Fruit fly (Drosophila melanogaster) whole organism, embryonic: Measurements from ENCODE around the gene CG17207.

Source experiments
- ATbp ChIP-seq: fragments of 200-800 bp; sonication (Bioruptor generic); optimal IDR thresholded peaks from 2 replicates; lab custom pipeline; 2017; ENCODE audit warnings: missing biosample characterization, mild to moderate bottlenecking, missing genetic modification characterization, missing genetic modification reagents
- CG10147 ChIP-seq: fragments of 200-800 bp; sonication (Bioruptor generic); optimal IDR thresholded peaks from 2 replicates; lab custom pipeline; 2019; ENCODE audit warnings: missing biosample characterization, mild to moderate bottlenecking, missing genetic modification characterization, moderate library complexity
- CG10462 ChIP-seq: fragments of 200-800 bp; sonication (Bioruptor generic); optimal IDR thresholded peaks from 2 replicates; lab custom pipeline; 2016; ENCODE audit warnings: missing biosample characterization, missing genetic modification characterization
- CG10543 ChIP-seq: fragments of 200-800 bp; sonication (Bioruptor generic); optimal IDR thresholded peaks from 3 replicates; lab custom pipeline; 2017; ENCODE audit warnings: missing biosample characterization, mild to moderate bottlenecking, missing genetic modification characterization, moderate library complexity
- CG11456 ChIP-seq: fragments of 200-800 bp; sonication (Bioruptor generic); IDR thresholded peaks from 3 replicates; pipeline ENCODE4 v1.3.6; 2022; ENCODE audit warnings: missing biosample characterization, missing genetic modification characterization
- CG11560 ChIP-seq: fragments of 200-800 bp; sonication (Bioruptor generic); IDR thresholded peaks from 3 replicates; pipeline ENCODE4 v1.3.6; 2022; ENCODE audit warnings: missing biosample characterization, missing genetic modification characterization
- CG13424 ChIP-seq: fragments of 200-800 bp; sonication (Bioruptor generic); optimal IDR thresholded peaks from 2 replicates; lab custom pipeline; 2019; ENCODE audit warnings: missing biosample characterization, mild to moderate bottlenecking, missing genetic modification characterization, moderate library complexity
- CG15011 ChIP-seq: fragments of 200-800 bp; sonication (Bioruptor generic); optimal IDR thresholded peaks from 3 replicates; lab custom pipeline; 2018; ENCODE audit warnings: missing biosample characterization, mild to moderate bottlenecking, missing genetic modification characterization
- CG1603 ChIP-seq: fragments of 200-800 bp; sonication (Bioruptor generic); optimal IDR thresholded peaks from 2 replicates; lab custom pipeline; 2019; ENCODE audit warnings: missing biosample characterization, mild to moderate bottlenecking, missing genetic modification characterization, moderate library complexity
- CG6254 ChIP-seq: fragments of 200-800 bp; sonication (Bioruptor generic); optimal IDR thresholded peaks from 3 replicates; lab custom pipeline; 2017; ENCODE audit warnings: mild to moderate bottlenecking, missing biosample characterization, missing genetic modification reagents, missing genetic modification characterization
- CG6765 ChIP-seq: fragments of 200-800 bp; sonication (Bioruptor generic); optimal IDR thresholded peaks from 3 replicates; lab custom pipeline; 2017; ENCODE audit warnings: missing biosample characterization, mild to moderate bottlenecking, missing genetic modification characterization
- CG7928 ChIP-seq: fragments of 200-800 bp; sonication (Bioruptor generic); optimal IDR thresholded peaks from 2 replicates; lab custom pipeline; 2017; ENCODE audit warnings: missing biosample characterization, mild to moderate bottlenecking, missing genetic modification characterization
- CG8089 ChIP-seq: fragments of 200-800 bp; sonication (Bioruptor generic); optimal IDR thresholded peaks from 3 replicates; lab custom pipeline; 2016; ENCODE audit warnings: missing biosample characterization, missing genetic modification characterization
- CG8359 ChIP-seq: fragments of 200-800 bp; sonication (Bioruptor generic); optimal IDR thresholded peaks from 2 replicates; lab custom pipeline; 2017; ENCODE audit warnings: missing biosample characterization, mild to moderate bottlenecking, missing genetic modification characterization, borderline replicate concordance
- CG8924 ChIP-seq: fragments of 200-800 bp; optimal IDR thresholded peaks from 3 replicates; lab custom pipeline; 2019; ENCODE audit warnings: missing biosample characterization, mild to moderate bottlenecking, missing genetic modification characterization, moderate library complexity
- D ChIP-seq, 2 experiments: fragments of 200-800 bp in 1 of 2; fragments of >200 bp in 1 of 2; sonication (Bioruptor generic) in 1 of 2; optimal IDR thresholded peaks; 2 replicates in 1 of 2; 3 replicates in 1 of 2; lab custom pipeline; 2017; ENCODE audit warnings: mild to moderate bottlenecking in 1 of 2, missing biosample characterization in 1 of 2, missing genetic modification characterization in 1 of 2, missing genetic modification reagents in 1 of 2
- Gsc ChIP-seq: fragments of 200-800 bp; sonication (Bioruptor generic); IDR thresholded peaks from 2 replicates; pipeline ENCODE4 v1.3.6; 2022; ENCODE audit warnings: missing biosample characterization, missing genetic modification characterization
- Hr51 ChIP-seq, 2 experiments: fragments of 200-800 bp; sonication (Bioruptor generic); optimal IDR thresholded peaks; 2 replicates in 1 of 2; 3 replicates in 1 of 2; lab custom pipeline; 2016 to 2018; ENCODE audit warnings: missing biosample characterization in 2 of 2, missing genetic modification characterization in 2 of 2, mild to moderate bottlenecking in 1 of 2, moderate library complexity in 1 of 2
- Meics ChIP-seq: fragments of 200-800 bp; sonication (Bioruptor generic); optimal IDR thresholded peaks from 2 replicates; lab custom pipeline; 2017; ENCODE audit warnings: missing biosample characterization, mild to moderate bottlenecking, missing genetic modification characterization
- NFAT ChIP-seq: fragments of 200-800 bp; sonication (Bioruptor generic); IDR thresholded peaks from 2 replicates; pipeline ENCODE4 v1.3.6; 2022; ENCODE audit warnings: missing biosample characterization, missing genetic modification characterization
- Oli ChIP-seq: fragments of 200-800 bp; sonication (Bioruptor generic); optimal IDR thresholded peaks from 2 replicates; lab custom pipeline; 2018; ENCODE audit warnings: missing biosample characterization, mild to moderate bottlenecking, missing genetic modification characterization, moderate library complexity
- Rx ChIP-seq: fragments of 200-800 bp; sonication (Bioruptor generic); IDR thresholded peaks from 2 replicates; pipeline ENCODE4 v1.3.6; 2022; ENCODE audit warnings: missing biosample characterization, missing genetic modification characterization
- Usf ChIP-seq: fragments of 200-800 bp; sonication (Bioruptor generic); optimal IDR thresholded peaks from 2 replicates; lab custom pipeline; 2017; ENCODE audit warnings: missing genotype, missing biosample characterization, missing genetic modification characterization
- ab ChIP-seq: fragments of 200-800 bp; sonication (Bioruptor generic); optimal IDR thresholded peaks from 2 replicates; lab custom pipeline; 2016; ENCODE audit warnings: missing biosample characterization, missing genetic modification characterization
- ase ChIP-seq: fragments of 200-800 bp; sonication (Bioruptor generic); IDR thresholded peaks from 3 replicates; pipeline ENCODE4 v1.3.6; 2022; ENCODE audit warnings: missing biosample characterization, missing genetic modification characterization
- chinmo ChIP-seq: fragments of 200-800 bp; sonication (Bioruptor generic); IDR thresholded peaks from 4 replicates; pipeline ENCODE4 v1.3.6; 2022; ENCODE audit warnings: missing biosample characterization, missing genetic modification characterization; ENCODE audit not compliant: partially characterized antibody
- crp ChIP-seq, 2 experiments: fragments of 200-800 bp; sonication (Bioruptor generic); optimal IDR thresholded peaks; 2 replicates in 1 of 2; 3 replicates in 1 of 2; lab custom pipeline; 2017; ENCODE audit warnings: missing biosample characterization in 2 of 2, missing genetic modification characterization in 2 of 2, mild to moderate bottlenecking in 1 of 2, moderate library complexity in 1 of 2
- cwo ChIP-seq: fragments of 200-800 bp; sonication (Bioruptor generic); optimal IDR thresholded peaks from 3 replicates; lab custom pipeline; 2017; ENCODE audit warnings: missing biosample characterization, missing genetic modification characterization, mild to moderate bottlenecking, moderate library complexity, missing genetic modification reagents
- emc ChIP-seq: fragments of 200-800 bp; sonication (Bioruptor generic); optimal IDR thresholded peaks from 2 replicates; lab custom pipeline; 2016; ENCODE audit warnings: missing biosample characterization, missing genetic modification characterization
- ewg ChIP-seq: fragments of 200-800 bp; sonication (Bioruptor generic); optimal IDR thresholded peaks from 3 replicates; lab custom pipeline; 2017; ENCODE audit warnings: mild to moderate bottlenecking, missing biosample characterization, missing genetic modification reagents, missing genetic modification characterization
- fu2 ChIP-seq: fragments of 200-800 bp; sonication (Bioruptor generic); optimal IDR thresholded peaks from 2 replicates; lab custom pipeline; 2016; ENCODE audit warnings: missing biosample characterization, missing genetic modification characterization
- gfzf ChIP-seq: fragments of 200-800 bp; sonication (Bioruptor generic); optimal IDR thresholded peaks from 2 replicates; lab custom pipeline; 2016; ENCODE audit warnings: missing biosample characterization, mild to moderate bottlenecking, missing genetic modification characterization, moderate library complexity
- jigr1 ChIP-seq: fragments of 200-800 bp; sonication (Bioruptor generic); IDR thresholded peaks from 3 replicates; pipeline ENCODE4 v1.3.6; 2022; ENCODE audit warnings: missing biosample characterization, missing genetic modification characterization
- jing ChIP-seq: fragments of 200-800 bp; sonication (Bioruptor generic); optimal IDR thresholded peaks from 2 replicates; lab custom pipeline; 2018; ENCODE audit warnings: missing biosample characterization, mild to moderate bottlenecking, missing genetic modification characterization
- ken ChIP-seq: fragments of 200-800 bp; sonication (Bioruptor generic); IDR thresholded peaks from 3 replicates; pipeline ENCODE4 v1.3.6; 2022; ENCODE audit warnings: missing biosample characterization, missing genetic modification characterization
- kni ChIP-seq: fragments of 200-800 bp; sonication (Bioruptor generic); optimal IDR thresholded peaks from 3 replicates; lab custom pipeline; 2017; ENCODE audit warnings: mild to moderate bottlenecking, missing biosample characterization, missing genetic modification reagents, missing genetic modification characterization
- lilli ChIP-seq: fragments of 200-800 bp; sonication (Bioruptor generic); optimal IDR thresholded peaks from 3 replicates; lab custom pipeline; 2016; ENCODE audit warnings: missing biosample characterization, missing genetic modification characterization
- lov ChIP-seq, 2 experiments: fragments of 200-800 bp in 1 of 2; fragments of >200 bp in 1 of 2; sonication (Bioruptor generic) in 1 of 2; IDR thresholded peaks in 1 of 2; optimal IDR thresholded peaks in 1 of 2; 2 replicates in 1 of 2; 3 replicates in 1 of 2; pipeline versions ENCODE4 v1.3.6 to Lab custom; 2017 to 2022; ENCODE audit warnings: missing biosample characterization in 1 of 2, missing genetic modification characterization in 1 of 2
- mirr ChIP-seq: fragments of 200-800 bp; sonication (Bioruptor generic); optimal IDR thresholded peaks from 3 replicates; lab custom pipeline; 2018; ENCODE audit warnings: missing biosample characterization, mild to moderate bottlenecking, missing genetic modification characterization
- mld ChIP-seq: fragments of 200-800 bp; sonication (Bioruptor generic); IDR thresholded peaks from 3 replicates; pipeline ENCODE4 v1.3.6; 2022; ENCODE audit warnings: missing biosample characterization, missing genetic modification characterization; ENCODE audit not compliant: partially characterized antibody
- odd ChIP-seq: fragments of 200-800 bp; sonication (Bioruptor generic); optimal IDR thresholded peaks from 2 replicates; lab custom pipeline; 2017; ENCODE audit warnings: missing biosample characterization, mild to moderate bottlenecking, missing genetic modification characterization
- pita ChIP-seq: fragments of 200-800 bp; sonication (Bioruptor generic); optimal IDR thresholded peaks from 2 replicates; lab custom pipeline; 2017; ENCODE audit warnings: missing biosample characterization, mild to moderate bottlenecking, missing genetic modification characterization
- pzg ChIP-seq: fragments of 200-800 bp; sonication (Bioruptor generic); optimal IDR thresholded peaks from 3 replicates; lab custom pipeline; 2018; ENCODE audit warnings: missing biosample characterization, mild to moderate bottlenecking, missing genetic modification characterization, moderate library complexity
- row ChIP-seq: fragments of 200-800 bp; sonication (Bioruptor generic); IDR thresholded peaks from 3 replicates; pipeline ENCODE4 v1.3.6; 2022; ENCODE audit warnings: missing biosample characterization, missing genetic modification characterization
- run ChIP-seq: fragments of 200-800 bp; sonication (Bioruptor generic); optimal IDR thresholded peaks from 3 replicates; lab custom pipeline; 2018; ENCODE audit warnings: missing biosample characterization, mild to moderate bottlenecking, missing genetic modification characterization
- sob ChIP-seq: fragments of 200-800 bp; sonication (Bioruptor generic); IDR thresholded peaks from 2 replicates; pipeline ENCODE4 v1.3.6; 2022; ENCODE audit warnings: missing biosample characterization, missing genetic modification characterization
- trem ChIP-seq: fragments of 200-800 bp; optimal IDR thresholded peaks from 3 replicates; lab custom pipeline; 2019; ENCODE audit warnings: missing biosample characterization, mild to moderate bottlenecking, missing genetic modification characterization, moderate library complexity
- trh ChIP-seq: fragments of 200-800 bp; sonication (Bioruptor generic); optimal IDR thresholded peaks from 2 replicates; lab custom pipeline; 2016; ENCODE audit warnings: missing biosample characterization, missing genetic modification characterization
- unpg ChIP-seq: fragments of 200-800 bp; sonication (Bioruptor generic); optimal IDR thresholded peaks from 3 replicates; lab custom pipeline; 2018; ENCODE audit warnings: missing biosample characterization, mild to moderate bottlenecking, missing genetic modification characterization, moderate library complexity

CG17207 gene

DNA sequence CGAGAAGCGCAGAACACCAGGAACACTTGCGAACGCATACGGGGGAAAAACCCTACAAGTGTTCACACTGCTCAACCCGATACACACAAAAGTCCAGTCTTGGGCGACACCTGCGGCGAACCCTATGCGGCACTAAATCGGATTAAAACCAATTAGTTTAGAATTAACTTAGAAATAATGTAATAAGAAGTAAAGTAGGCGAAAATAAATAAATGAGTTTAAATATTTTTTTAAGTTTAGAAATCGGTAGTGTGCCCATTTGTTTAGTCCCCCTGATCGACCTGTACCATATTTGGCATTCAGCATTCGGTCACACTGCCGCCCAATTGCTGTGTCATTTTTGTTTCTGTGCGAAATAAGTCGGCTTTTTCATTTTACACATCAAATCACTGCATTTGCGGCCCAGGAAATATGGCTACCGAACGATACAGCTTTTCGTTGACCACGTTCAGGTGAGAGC is 7.9 kb downstream of the CG17207 start, which contains the start of gene Prosalpha2 (continued):
- TF ChIP-seq odd (no peak), jing (GFP tag; lab: Kevin White, UChicago) (no peak), CG8359 (GFP tag; lab: Kevin White, UChicago) (no peak), Oli (no peak), chinmo (GFP tag; lab: Robert Waterston, UW) (no peak), fu2 (GFP tag; lab: Kevin White, UChicago) (no peak), trem (tag; lab: Kevin White, UChicago) (peak; percentile 80), ab (no peak), jigr1 (no peak; the same call in 2 of the 3 replicates), CG15011 (GFP tag; lab: Kevin White, UChicago) (no peak), NFAT (GFP tag; lab: Robert Waterston, UW) (no peak), CG8089 (GFP tag; lab: Kevin White, UChicago) (no peak), emc (no peak), CG7928 (GFP tag; lab: Kevin White, UChicago) (no peak), Hr51 (GFP tag; optimal IDR thresholded peaks at IDR 0.05; lab: Kevin White, UChicago) (no peak), gfzf (peak; percentile 83), ewg (no peak), CG10462 (GFP tag; lab: Kevin White, UChicago) (no peak), D (optimal IDR thresholded peaks at IDR 0.05; lab: Kevin White, UChicago) (no peak), D (GFP tag; optimal IDR thresholded peaks at IDR 0.05; lab: Kevin White, UChicago) (no peak), lov (optimal IDR thresholded peaks at IDR 0.05; lab: Kevin White, UChicago) (no peak), lov (GFP tag; IDR thresholded peaks at IDR 0.05; lab: Robert Waterston, UW) (no peak), Meics (GFP tag; lab: Kevin White, UChicago) (no peak), mld (GFP tag; lab: Robert Waterston, UW) (no peak), row (GFP tag; lab: Robert Waterston, UW) (peak; percentile 59), Rx (GFP tag; lab: Robert Waterston, UW) (no peak), lilli (GFP tag; lab: Kevin White, UChicago) (no peak), crp (GFP tag; optimal IDR thresholded peaks at IDR 0.05; lab: Kevin White, UChicago) (no peak), unpg (GFP tag; lab: Kevin White, UChicago) (no peak), pita (GFP tag; lab: Kevin White, UChicago) (no peak), ken (GFP tag; lab: Robert Waterston, UW) (no peak), Gsc (GFP tag; lab: Robert Waterston, UW) (no peak), pzg (peak; percentile 61), cwo (no peak), CG13424 (tag; lab: Kevin White, UChicago) (peak; percentile 20), CG8924 (tag; lab: Kevin White, UChicago) (peak; percentile 11), kni (GFP tag; lab: Kevin White, UChicago) (no peak), ATbp (GFP tag; lab: Kevin White, UChicago) (no peak), run (tag; lab: Kevin White, UChicago) (no peak), CG6254 (GFP tag; lab: Kevin White, UChicago) (no peak), CG11560 (tag; lab: Robert Waterston, UW) (no peak), CG1603 (tag; lab: Kevin White, UChicago) (peak; percentile 55), Usf (GFP tag; lab: Kevin White, UChicago) (no peak), sob (GFP tag; lab: Robert Waterston, UW) (no peak), mirr (no peak), CG11456 (GFP tag; lab: Robert Waterston, UW) (no peak), CG10147 (GFP tag; lab: Kevin White, UChicago) (peak; percentile 11), CG10543 (GFP tag; lab: Kevin White, UChicago) (no peak), ase (GFP tag; lab: Robert Waterston, UW) (no peak), CG6765 (GFP tag; lab: Kevin White, UChicago) (no peak), trh (GFP tag; lab: Kevin White, UChicago) (no peak)
